Worm (Caenorhabditis elegans) whole organism, late embryonic: ENCODE measurements around the gene ceh-20.

Source experiments
- F13H6.1 ChIP-seq: sonication (generic microtip); optimal IDR thresholded peaks from 2 replicates; lab custom pipeline; 2016; ENCODE audit warnings: missing genetic modification characterization, missing compliant biosample characterization
- K02D7.2 ChIP-seq: sonication (generic microtip); optimal IDR thresholded peaks from 2 replicates; lab custom pipeline; 2017; ENCODE audit warnings: mild to moderate bottlenecking, missing genetic modification characterization, missing compliant biosample characterization
- K09A11.1 ChIP-seq: sonication (generic microtip); optimal IDR thresholded peaks from 2 replicates; lab custom pipeline; 2017; ENCODE audit warnings: antibody characterized with exemption, mild to moderate bottlenecking, missing genetic modification characterization, missing compliant biosample characterization; ENCODE audit not compliant: insufficient read depth
- T23F11.4 ChIP-seq: fragments of 200-800 bp; sonication (Bioruptor generic); optimal IDR thresholded peaks from 2 replicates; lab custom pipeline; 2018; ENCODE audit warnings: mild to moderate bottlenecking, missing genetic modification characterization, missing compliant biosample characterization
- ahr-1 ChIP-seq: sonication (generic microtip); optimal IDR thresholded peaks from 2 replicates; lab custom pipeline; 2016; ENCODE audit warnings: missing genetic modification characterization, missing compliant biosample characterization
- ceh-14 ChIP-seq: sonication (generic microtip); optimal IDR thresholded peaks from 2 replicates; lab custom pipeline; 2016; ENCODE audit warnings: missing genotype, missing genetic modification characterization, missing compliant biosample characterization
- ceh-18 ChIP-seq: sonication (generic microtip); optimal IDR thresholded peaks from 2 replicates; lab custom pipeline; 2016; ENCODE audit warnings: missing genetic modification characterization, missing compliant biosample characterization
- ceh-19 ChIP-seq: fragments of 200-800 bp; sonication (Bioruptor generic); optimal IDR thresholded peaks from 2 replicates; lab custom pipeline; 2018; ENCODE audit warnings: mild to moderate bottlenecking, missing genetic modification characterization, missing compliant biosample characterization
- ceh-24 ChIP-seq: sonication (generic microtip); optimal IDR thresholded peaks from 2 replicates; lab custom pipeline; 2016; ENCODE audit warnings: mild to moderate bottlenecking, missing genetic modification characterization, missing compliant biosample characterization
- ceh-30 ChIP-seq: fragments of 150-350 bp; optimal IDR thresholded peaks from 2 replicates; lab custom pipeline; 2014; ENCODE audit warnings: missing biosample characterization, missing genetic modification characterization
- ceh-31 ChIP-seq: sonication (generic microtip); optimal IDR thresholded peaks from 2 replicates; lab custom pipeline; 2016; ENCODE audit warnings: missing genetic modification characterization, missing compliant biosample characterization
- ceh-34 ChIP-seq: sonication (generic microtip); optimal IDR thresholded peaks from 2 replicates; lab custom pipeline; 2016; ENCODE audit warnings: mild to moderate bottlenecking, missing genetic modification characterization, missing compliant biosample characterization
- ceh-9 ChIP-seq: sonication (generic microtip); optimal IDR thresholded peaks from 2 replicates; lab custom pipeline; 2016; ENCODE audit warnings: mild to moderate bottlenecking, missing genetic modification characterization, inconsistent platforms, missing compliant biosample characterization
- che-1 ChIP-seq: sonication (generic microtip); optimal IDR thresholded peaks from 2 replicates; lab custom pipeline; 2016; ENCODE audit warnings: mild to moderate bottlenecking, missing genetic modification characterization, missing compliant biosample characterization
- dmd-4 ChIP-seq: sonication (generic microtip); optimal IDR thresholded peaks from 2 replicates; lab custom pipeline; 2016; ENCODE audit warnings: borderline replicate concordance, missing genetic modification characterization, missing compliant biosample characterization
- elt-2 ChIP-seq: sonication (generic microtip); optimal IDR thresholded peaks from 2 replicates; lab custom pipeline; 2016; ENCODE audit warnings: missing genetic modification reagents, missing genetic modification characterization, missing compliant biosample characterization
- elt-4 ChIP-seq: sonication (generic microtip); optimal IDR thresholded peaks from 2 replicates; lab custom pipeline; 2016; ENCODE audit warnings: missing genetic modification characterization, missing compliant biosample characterization
- eyg-1 ChIP-seq: sonication (generic microtip); optimal IDR thresholded peaks from 2 replicates; lab custom pipeline; 2016; ENCODE audit warnings: missing genotype, missing genetic modification characterization, missing compliant biosample characterization
- fkh-10 ChIP-seq: fragments of 150-350 bp; optimal IDR thresholded peaks from 2 replicates; lab custom pipeline; 2014; ENCODE audit warnings: missing biosample characterization, missing genetic modification reagents, missing genetic modification characterization
- fkh-6 ChIP-seq: sonication (generic microtip); optimal IDR thresholded peaks from 2 replicates; lab custom pipeline; 2016; ENCODE audit warnings: missing genetic modification characterization, missing compliant biosample characterization
- gmeb-2 ChIP-seq: sonication (generic microtip); optimal IDR thresholded peaks from 2 replicates; lab custom pipeline; 2016; ENCODE audit warnings: missing genetic modification characterization, inconsistent platforms, missing compliant biosample characterization
- hlh-30 ChIP-seq: sonication (generic microtip); optimal IDR thresholded peaks from 2 replicates; lab custom pipeline; 2017; ENCODE audit warnings: antibody characterized with exemption, missing genetic modification characterization, missing compliant biosample characterization; ENCODE audit not compliant: insufficient read depth
- hlh-6 ChIP-seq: sonication (generic microtip); optimal IDR thresholded peaks from 2 replicates; lab custom pipeline; 2016; ENCODE audit warnings: missing genotype, missing genetic modification characterization, missing compliant biosample characterization
- lim-6 ChIP-seq: sonication (generic microtip); optimal IDR thresholded peaks from 2 replicates; lab custom pipeline; 2016; ENCODE audit warnings: missing genetic modification characterization, missing compliant biosample characterization
- lin-11 ChIP-seq: fragments of 200-800 bp; sonication (Bioruptor generic); optimal IDR thresholded peaks from 2 replicates; lab custom pipeline; 2018; ENCODE audit warnings: mild to moderate bottlenecking, missing genetic modification characterization, missing compliant biosample characterization
- madf-2 ChIP-seq: sonication (generic microtip); optimal IDR thresholded peaks from 2 replicates; lab custom pipeline; 2017; ENCODE audit warnings: missing genetic modification characterization, missing compliant biosample characterization
- mec-3 ChIP-seq: sonication (generic microtip); optimal IDR thresholded peaks from 2 replicates; lab custom pipeline; 2016; ENCODE audit warnings: borderline replicate concordance, missing genetic modification characterization, missing compliant biosample characterization
- pax-1 ChIP-seq: fragments of 150-350 bp; optimal IDR thresholded peaks from 2 replicates; lab custom pipeline; 2014; ENCODE audit warnings: missing biosample characterization, missing genetic modification characterization
- pha-4 ChIP-seq: fragments of 150-350 bp; optimal IDR thresholded peaks from 2 replicates; lab custom pipeline; 2018; ENCODE audit warnings: missing biosample characterization, missing genetic modification reagents, missing genetic modification characterization
- pqm-1 ChIP-seq: sonication (generic microtip); optimal IDR thresholded peaks from 2 replicates; lab custom pipeline; 2016; ENCODE audit warnings: missing genetic modification characterization, missing compliant biosample characterization
- pros-1 ChIP-seq: fragments of 150-350 bp; optimal IDR thresholded peaks from 2 replicates; lab custom pipeline; 2014; ENCODE audit warnings: missing biosample characterization, missing genetic modification reagents, missing genetic modification characterization
- ref-2 ChIP-seq: sonication (generic microtip); optimal IDR thresholded peaks from 2 replicates; lab custom pipeline; 2016; ENCODE audit warnings: missing genetic modification characterization, missing compliant biosample characterization
- rnt-1 ChIP-seq: sonication (generic microtip); optimal IDR thresholded peaks from 2 replicates; lab custom pipeline; 2016; ENCODE audit warnings: missing genetic modification characterization, missing compliant biosample characterization
- sdc-2 ChIP-seq: sonication (generic microtip); optimal IDR thresholded peaks from 2 replicates; lab custom pipeline; 2016; ENCODE audit warnings: missing genotype, missing genetic modification characterization, missing compliant biosample characterization
- sox-2 ChIP-seq: fragments of 200-800 bp; sonication (Bioruptor generic); IDR thresholded peaks from 2 replicates; pipeline ENCODE4 v1.3.6; 2022; ENCODE audit warnings: missing genetic modification reagents, missing genetic modification characterization, missing compliant biosample characterization
- sox-4 ChIP-seq: sonication (generic microtip); optimal IDR thresholded peaks from 2 replicates; lab custom pipeline; 2017; ENCODE audit warnings: mild to moderate bottlenecking, missing genetic modification characterization, inconsistent platforms, missing compliant biosample characterization
- syd-9 ChIP-seq: sonication (generic microtip); optimal IDR thresholded peaks from 2 replicates; lab custom pipeline; 2016; ENCODE audit warnings: mild to moderate bottlenecking, missing genetic modification characterization, moderate library complexity, missing compliant biosample characterization
- tbx-7 ChIP-seq: sonication (generic microtip); optimal IDR thresholded peaks from 2 replicates; lab custom pipeline; 2016; ENCODE audit warnings: missing genotype, missing genetic modification characterization, missing compliant biosample characterization
- unc-42 ChIP-seq: sonication (generic microtip); optimal IDR thresholded peaks from 2 replicates; lab custom pipeline; 2016; ENCODE audit warnings: missing genotype, missing genetic modification characterization, missing compliant biosample characterization
- unc-86 ChIP-seq: sonication (generic microtip); optimal IDR thresholded peaks from 2 replicates; lab custom pipeline; 2016; ENCODE audit warnings: missing genetic modification characterization, missing compliant biosample characterization
- zip-5 ChIP-seq: sonication (generic microtip); optimal IDR thresholded peaks from 2 replicates; lab custom pipeline; 2016; ENCODE audit warnings: missing genetic modification characterization, missing compliant biosample characterization
- ztf-16 ChIP-seq: sonication (generic microtip); optimal IDR thresholded peaks from 2 replicates; lab custom pipeline; 2017; ENCODE audit warnings: missing genetic modification characterization, missing compliant biosample characterization

ceh-20 gene

DNA sequence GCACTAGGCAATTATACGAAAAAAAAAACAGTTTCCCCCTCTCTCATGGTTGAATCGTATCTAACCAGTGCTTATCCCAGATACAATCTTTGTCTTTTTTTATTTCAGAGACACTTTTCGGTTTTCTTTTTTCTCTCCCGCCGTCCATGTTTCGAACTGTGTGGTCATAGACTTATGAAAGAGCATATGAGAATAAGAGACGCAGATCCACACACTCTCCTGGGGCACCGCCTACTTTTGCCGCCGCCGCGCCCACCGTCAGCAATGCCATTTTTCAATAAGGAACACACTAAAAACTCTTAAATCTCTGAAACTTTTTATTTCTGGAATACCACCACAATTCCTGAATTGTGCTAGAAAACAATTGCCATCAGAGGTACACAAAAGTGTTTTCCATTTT is 10.2 kb downstream of the ceh-20 start, which contains the start of gene prk-1:
prk-1 (plus strand) TSS at position 269 of the 400 bp plus-strand sequence.
- TF ChIP-seq ahr-1 (tag; lab: Kevin White, UChicago) (no peak), ztf-16 (tag; lab: Kevin White, UChicago) (no peak), ceh-19 (GFP tag; lab: Kevin White, UChicago) (no peak), K02D7.2 (tag; lab: Kevin White, UChicago) (no peak), tbx-7 (tag; lab: Kevin White, UChicago) (no peak), ref-2 (tag; lab: Kevin White, UChicago) (no peak), ceh-18 (tag; lab: Kevin White, UChicago) (no peak), zip-5 (tag; lab: Kevin White, UChicago) (no peak), fkh-10 (no peak), ceh-34 (tag; lab: Kevin White, UChicago) (no peak), lin-11 (tag; lab: Kevin White, UChicago) (no peak), unc-42 (tag; lab: Kevin White, UChicago) (no peak), unc-86 (tag; lab: Kevin White, UChicago) (no peak), pqm-1 (tag; lab: Kevin White, UChicago) (no peak), madf-2 (tag; lab: Kevin White, UChicago) (no peak), pax-1 (tag; lab: Kevin White, UChicago) (no peak), pha-4 (no peak), che-1 (tag; lab: Kevin White, UChicago) (no peak), hlh-6 (tag; lab: Kevin White, UChicago) (no peak), T23F11.4 (no peak)

DNA sequence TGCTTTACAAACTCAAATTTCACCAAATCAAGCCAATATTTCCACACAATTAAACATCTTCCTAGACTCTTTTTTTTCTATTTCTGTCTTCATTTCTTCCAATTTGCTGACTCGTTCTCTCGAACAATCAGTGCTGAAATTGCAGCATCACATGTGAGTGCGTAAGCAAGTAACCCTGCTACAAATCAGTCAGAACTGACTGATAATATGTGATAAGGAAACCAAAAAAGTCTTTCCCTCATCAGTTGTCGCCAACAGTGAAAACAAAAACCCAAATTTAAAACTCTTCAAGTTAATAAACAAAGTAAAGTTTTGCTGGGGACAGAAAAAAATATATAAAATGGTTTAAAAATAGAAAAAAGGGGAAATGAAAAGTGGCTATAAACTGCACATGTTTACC is 11.8 kb downstream of the ceh-20 start:
- TF ChIP-seq mec-3 (no peak), elt-2 (peak; percentile 30), dmd-4 (tag; lab: Kevin White, UChicago) (no peak), ref-2 (tag; lab: Kevin White, UChicago) (no peak)

- no peak for TF ChIP-seq mec-3
- no peak for TF ChIP-seq syd-9 (tag; lab: Kevin White, UChicago)
Observed at ce11 chrIII:6992496-6992895, 12.8 kb downstream of the ceh-20 start.

- TF ChIP-seq ceh-30 (tag; lab: Kevin White, UChicago) (no peak), che-1 (tag; lab: Kevin White, UChicago) (no peak), ceh-14 (tag; lab: Kevin White, UChicago) (no peak), elt-4 (tag; lab: Kevin White, UChicago) (no peak), gmeb-2 (tag; lab: Kevin White, UChicago) (no peak), sox-2 (no peak)
Observed at ce11 chrIII:6993179-6993578, 13.5 kb downstream of the ceh-20 start.

ce11 chrIII:7002143-7002542 is 22.5 kb downstream of the ceh-20 start:
- TF ChIP-seq mec-3: no peak
- no peak for TF ChIP-seq pros-1 (tag; lab: Kevin White, UChicago)

- TF ChIP-seq sox-4 (tag; lab: Kevin White, UChicago): no peak
- no peak for TF ChIP-seq ahr-1 (tag; lab: Kevin White, UChicago)
- no peak for TF ChIP-seq fkh-6 (tag; lab: Kevin White, UChicago)
- TF ChIP-seq hlh-30 (tag; lab: Kevin White, UChicago): no peak
- TF ChIP-seq lim-6 (tag; lab: Kevin White, UChicago): no peak
- no peak for TF ChIP-seq ceh-30 (tag; lab: Kevin White, UChicago)
- no peak for TF ChIP-seq pha-4
- no peak for TF ChIP-seq eyg-1 (tag; lab: Kevin White, UChicago)
- no peak for TF ChIP-seq pqm-1 (tag; lab: Kevin White, UChicago)
- TF ChIP-seq ceh-9 (tag; lab: Kevin White, UChicago): no peak
- TF ChIP-seq sdc-2 (tag; lab: Kevin White, UChicago): no peak
- TF ChIP-seq K09A11.1 (tag; lab: Kevin White, UChicago): no peak
- no peak for TF ChIP-seq rnt-1 (tag; lab: Kevin White, UChicago)
- TF ChIP-seq F13H6.1 (tag; lab: Kevin White, UChicago): no peak
- TF ChIP-seq ceh-24 (tag; lab: Kevin White, UChicago): no peak
- TF ChIP-seq ceh-31 (tag; lab: Kevin White, UChicago): no peak
- TF ChIP-seq fkh-10: no peak
Observed at ce11 chrIII:7005350-7005749, 25.7 kb downstream of the ceh-20 start, which contains the start of gene C06E8.5. Gene C06E8.5, minus strand, starts transcription at chrIII:7005450.
